Worm (Caenorhabditis elegans) whole organism, young adult: ENCODE measurements around the gene glb-9.

Experiments
- C17E4.6 ChIP-seq: fragments of 200-800 bp; sonication (Bioruptor generic); IDR thresholded peaks from 2 replicates; pipeline ENCODE4 v1.3.6; 2022; ENCODE audit warnings: missing genetic modification reagents, missing genetic modification characterization, missing compliant biosample characterization
- F39B2.1 ChIP-seq: fragments of 200-800 bp; sonication (Bioruptor generic); IDR thresholded peaks from 2 replicates; pipeline ENCODE4 v1.3.6; 2022; ENCODE audit warnings: missing genetic modification reagents, missing genetic modification characterization, missing compliant biosample characterization
- Y67H2A.10 ChIP-seq: fragments of 200-800 bp; sonication (Bioruptor generic); conservative IDR thresholded peaks from 2 replicates; pipeline ENCODE4 v1.3.6; 2022; ENCODE audit warnings: missing genetic modification reagents, missing genetic modification characterization, missing compliant biosample characterization
- ZK185.1 ChIP-seq: sonication (generic microtip); optimal IDR thresholded peaks from 2 replicates; lab custom pipeline; 2016; ENCODE audit warnings: mild to moderate bottlenecking, missing genetic modification characterization, missing compliant biosample characterization; ENCODE audit not compliant: poor library complexity, severe bottlenecking
- ama-1 ChIP-seq, 3 experiments: fragments of 150-350 bp in 1 of 3; sonication (generic microtip) in 2 of 3; optimal IDR thresholded peaks; 2 replicates each; lab custom pipeline; 2014 to 2018; ENCODE audit warnings: missing biosample characterization in 2 of 3, missing genetic modification characterization in 2 of 3, missing genetic modification reagents in 2 of 3
- bed-2 ChIP-seq: fragments of 200-800 bp; sonication (Bioruptor generic); IDR thresholded peaks from 2 replicates; pipeline ENCODE4 v1.3.6; 2022; ENCODE audit warnings: missing genetic modification reagents, missing genetic modification characterization, missing compliant biosample characterization
- ccch-3 ChIP-seq: fragments of 200-800 bp; sonication (Bioruptor generic); optimal IDR thresholded peaks from 2 replicates; lab custom pipeline; 2018; ENCODE audit warnings: mild to moderate bottlenecking, missing genetic modification characterization, missing compliant biosample characterization
- dox-1 ChIP-seq: fragments of 200-800 bp; sonication (Bioruptor generic); IDR thresholded peaks from 2 replicates; pipeline ENCODE4 v1.3.6; 2022; ENCODE audit warnings: missing genetic modification reagents, missing genetic modification characterization, missing compliant biosample characterization
- dpl-1 ChIP-seq: fragments of 150-350 bp; optimal IDR thresholded peaks from 2 replicates; lab custom pipeline; 2014; ENCODE audit warnings: missing biosample characterization, missing genetic modification reagents, missing genetic modification characterization
- hsf-1 ChIP-seq: fragments of 200-800 bp; sonication (Bioruptor generic); IDR thresholded peaks from 2 replicates; pipeline ENCODE4 v1.3.6; 2022; ENCODE audit warnings: missing genetic modification reagents, missing genetic modification characterization, missing compliant biosample characterization
- lin-35 ChIP-seq, 3 experiments: fragments of 150-350 bp in 2 of 3; sonication (generic microtip) in 1 of 3; optimal IDR thresholded peaks; 2 replicates each; lab custom pipeline; 2014 to 2018; ENCODE audit warnings: missing biosample characterization in 3 of 3, missing genetic modification characterization in 3 of 3, missing genetic modification reagents in 3 of 3
- repo-1 ChIP-seq: sonication (generic microtip); optimal IDR thresholded peaks from 2 replicates; lab custom pipeline; 2017; ENCODE audit warnings: mild to moderate bottlenecking, missing genetic modification characterization, missing compliant biosample characterization
- tbp1 ChIP-seq: fragments of 200-800 bp; sonication (Bioruptor generic); optimal IDR thresholded peaks from 2 replicates; lab custom pipeline; 2018; ENCODE audit warnings: mild to moderate bottlenecking, missing genetic modification characterization, missing compliant biosample characterization

DNA sequence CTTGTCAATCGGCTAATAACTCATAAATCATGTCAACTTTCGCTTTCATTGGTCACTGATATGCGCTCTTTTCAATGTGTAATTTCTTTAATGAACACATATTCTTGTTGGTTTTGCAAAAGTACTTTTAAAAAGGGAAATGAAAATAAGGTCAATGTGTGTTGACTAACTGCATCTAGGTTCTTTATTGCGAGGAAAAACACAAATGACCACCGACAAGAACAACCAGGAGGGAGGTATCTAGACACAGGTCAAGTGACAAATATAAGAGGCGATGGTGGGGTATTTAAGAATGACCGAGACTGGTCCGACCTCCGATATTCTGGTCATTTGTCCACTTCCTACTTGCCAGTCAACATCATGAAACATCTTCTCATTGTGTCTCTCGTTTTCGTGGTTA, 23.1 kb downstream of the glb-9 start, which contains the start of gene spi-1:
- no peak for TF ChIP-seq dpl-1 (GFP tag; lab: Kevin White, UChicago)
- no peak for TF ChIP-seq tbp1 (GFP tag; lab: Kevin White, UChicago)
- TF ChIP-seq hsf-1 = no peak
- no peak for TF ChIP-seq repo-1 (tag; lab: Kevin White, UChicago)
- no peak for TF ChIP-seq ama-1 (optimal IDR thresholded peaks at IDR 0.05; lab: Kevin White, UChicago)
- TF ChIP-seq ama-1 (GFP tag; optimal IDR thresholded peaks at IDR 0.05; lab: Kevin White, UChicago) = no peak
- no peak for TF ChIP-seq F39B2.1 (GFP tag; lab: Robert Waterston, UW)
- no peak for TF ChIP-seq Y67H2A.10 (GFP tag; lab: Robert Waterston, UW)
- no peak for TF ChIP-seq C17E4.6 (GFP tag; lab: Robert Waterston, UW)
- TF ChIP-seq dox-1 (GFP tag; lab: Robert Waterston, UW) = no peak
- TF ChIP-seq ccch-3 (GFP tag; lab: Kevin White, UChicago) = no peak
- no peak for TF ChIP-seq lin-35 (GFP tag; optimal IDR thresholded peaks at IDR 0.05; lab: Kevin White, UChicago)
- TF ChIP-seq bed-2 (GFP tag; lab: Robert Waterston, UW) = no peak
- TF ChIP-seq ZK185.1 (tag; lab: Kevin White, UChicago) = no peak
